Fruit fly (Drosophila melanogaster): Measurements from ENCODE around the gene ebd1.

- TF ChIP-seq Crg-1 (GFP tag; optimal IDR thresholded peaks at IDR 0.05) (no peak), kay (GFP tag; ENCODE audit: borderline replicate concordance) (no peak), pad (GFP tag; optimal IDR thresholded peaks at IDR 0.05) (no peak), toe (GFP tag; optimal IDR thresholded peaks at IDR 0.05) (no peak), cic (GFP tag; optimal IDR thresholded peaks at IDR 0.05) (no peak), Mnt (GFP tag; optimal IDR thresholded peaks at IDR 0.05) (no peak), CG7045 (GFP tag; optimal IDR thresholded peaks at IDR 0.05) (no peak), tj (GFP tag; optimal IDR thresholded peaks at IDR 0.05) (no peak), CG11617 (GFP tag; optimal IDR thresholded peaks at IDR 0.05) (no peak)
Observed at dm6 chr3L:690031-690686, 4.8 kb upstream of the ebd1 start, which contains the start of the genes CG32483 and RabX6.
